Fruit fly (Drosophila melanogaster): ENCODE results near the gene CG32161.
A peak's percentile ranks its signal among the peaks of the same experiment; 100 is the strongest.

- TF ChIP-seq CTCF (optimal IDR thresholded peaks at IDR 0.05) (peak in 1 of 2 experiments; percentile 18), CG8478 (optimal IDR thresholded peaks at IDR 0.05) (no peak)
Measured at dm6 chr3L:16842087-16842567, 3.9 kb upstream of the CG32161 start, which contains the start of gene TSG101.
